Fruit fly (Drosophila melanogaster) whole organism, wandering third instar larva: Measurements from ENCODE around the gene pasha.

Source experiments
- CG32264 ChIP-seq: fragments of 200-800 bp; sonication (Bioruptor generic); optimal IDR thresholded peaks from 2 replicates; lab custom pipeline; 2016; ENCODE audit warnings: missing biosample characterization, missing genetic modification characterization
- CG9705 ChIP-seq: fragments of 200-800 bp; sonication (Bioruptor generic); optimal IDR thresholded peaks from 2 replicates; lab custom pipeline; 2018; ENCODE audit warnings: missing biosample characterization, mild to moderate bottlenecking, missing genetic modification characterization
- Dif ChIP-seq: fragments of 200-275, 200-300 bp; sonication (Bioruptor generic); optimal IDR thresholded peaks from 2 replicates; lab custom pipeline; 2018; ENCODE audit warnings: missing biosample characterization, missing genetic modification characterization; ENCODE audit not compliant: partially characterized antibody
- HLH106 ChIP-seq: fragments of 200-800 bp; optimal IDR thresholded peaks from 3 replicates; lab custom pipeline; 2019; ENCODE audit warnings: missing biosample characterization, mild to moderate bottlenecking, missing genetic modification characterization, moderate library complexity
- Hnf4 ChIP-seq: fragments of 200-800 bp; sonication (Bioruptor generic); optimal IDR thresholded peaks from 2 replicates; lab custom pipeline; 2016; ENCODE audit warnings: missing biosample characterization, mild to moderate bottlenecking, missing genetic modification characterization
- Hr78 ChIP-seq: fragments of >200 bp; optimal IDR thresholded peaks from 2 replicates; lab custom pipeline; 2017; ENCODE audit warnings: missing biosample characterization, missing genetic modification characterization
- Jra ChIP-seq: sonication (Bioruptor generic); optimal IDR thresholded peaks from 2 replicates; lab custom pipeline; 2016; ENCODE audit warnings: missing biosample characterization, missing genetic modification characterization
- Mio ChIP-seq: sonication (Bioruptor generic); optimal IDR thresholded peaks from 2 replicates; lab custom pipeline; 2016; ENCODE audit warnings: missing biosample characterization, missing genetic modification characterization
- Myc ChIP-seq: fragments of >200 bp; optimal IDR thresholded peaks from 2 replicates; lab custom pipeline; 2017
- N ChIP-seq: fragments of >200 bp; optimal IDR thresholded peaks from 2 replicates; lab custom pipeline; 2018; ENCODE audit warnings: missing biosample characterization, missing external identifiers, missing genetic modification characterization
- OdsH ChIP-seq: fragments of 200-800 bp; sonication (Bioruptor generic); optimal IDR thresholded peaks from 2 replicates; lab custom pipeline; 2016; ENCODE audit warnings: missing biosample characterization, mild to moderate bottlenecking, missing genetic modification characterization
- Vsx2 ChIP-seq: fragments of 200-300, 225-300 bp; sonication (Bioruptor generic); optimal IDR thresholded peaks from 2 replicates; lab custom pipeline; 2018; ENCODE audit warnings: missing biosample characterization, missing genetic modification characterization; ENCODE audit not compliant: partially characterized antibody
- br ChIP-seq: fragments of 200-800 bp; sonication (Bioruptor generic); optimal IDR thresholded peaks from 2 replicates; lab custom pipeline; 2016; ENCODE audit warnings: missing biosample characterization, missing genetic modification characterization
- brk ChIP-seq: fragments of 200-800 bp; sonication (Bioruptor generic); optimal IDR thresholded peaks from 2 replicates; lab custom pipeline; 2016; ENCODE audit warnings: missing biosample characterization, mild to moderate bottlenecking, missing genetic modification characterization
- dl ChIP-seq, 2 experiments: fragments of 175-275, 200-275 bp in 1 of 2; fragments of 200-275 bp in 1 of 2; sonication (Bioruptor generic); optimal IDR thresholded peaks; lab custom pipeline; 2018; ENCODE audit warnings: mild to moderate bottlenecking in 2 of 2, missing biosample characterization in 2 of 2, missing genetic modification characterization in 2 of 2, moderate library complexity in 2 of 2; ENCODE audit not compliant: partially characterized antibody in 2 of 2, insufficient read depth in 1 of 2
- dmrt93B ChIP-seq: fragments of 200-800 bp; sonication (Bioruptor generic); optimal IDR thresholded peaks from 2 replicates; lab custom pipeline; 2018; ENCODE audit warnings: missing biosample characterization, mild to moderate bottlenecking, missing genetic modification characterization
- ey ChIP-seq: fragments of 200-800 bp; sonication (Bioruptor generic); optimal IDR thresholded peaks from 2 replicates; lab custom pipeline; 2016; ENCODE audit warnings: missing biosample characterization, missing genetic modification characterization
- foxo ChIP-seq, 2 experiments: fragments of 200-800 bp; sonication (Bioruptor generic); optimal IDR thresholded peaks; 2 replicates in 1 of 2; 3 replicates in 1 of 2; lab custom pipeline; 2016 to 2017; ENCODE audit warnings: missing biosample characterization in 2 of 2, missing genetic modification characterization in 2 of 2
- fru ChIP-seq: fragments of 200-800 bp; sonication (Bioruptor generic); optimal IDR thresholded peaks from 3 replicates; lab custom pipeline; 2016; ENCODE audit warnings: missing biosample characterization, mild to moderate bottlenecking, missing genetic modification characterization
- h ChIP-seq: fragments of 200-800 bp; sonication (Bioruptor generic); optimal IDR thresholded peaks from 3 replicates; lab custom pipeline; 2016; ENCODE audit warnings: missing biosample characterization, mild to moderate bottlenecking, missing genetic modification characterization
- jim ChIP-seq: fragments of 175-275, 200-325 bp; sonication (Bioruptor generic); optimal IDR thresholded peaks from 2 replicates; lab custom pipeline; 2016; ENCODE audit warnings: missing biosample characterization, mild to moderate bottlenecking, missing genetic modification characterization
- rgr ChIP-seq: fragments of 200-800 bp; sonication (Bioruptor generic); optimal IDR thresholded peaks from 3 replicates; lab custom pipeline; 2016; ENCODE audit warnings: missing biosample characterization, mild to moderate bottlenecking, missing genetic modification characterization
- sage ChIP-seq: fragments of 200-800 bp; sonication (Bioruptor generic); optimal IDR thresholded peaks from 2 replicates; lab custom pipeline; 2016; ENCODE audit warnings: missing biosample characterization, mild to moderate bottlenecking, missing genetic modification characterization
- sv ChIP-seq: fragments of 200-800 bp; sonication (Bioruptor generic); optimal IDR thresholded peaks from 3 replicates; lab custom pipeline; 2016; ENCODE audit warnings: missing biosample characterization, missing genetic modification characterization
- usp ChIP-seq: fragments of >200 bp; optimal IDR thresholded peaks from 2 replicates; lab custom pipeline; 2017; ENCODE audit warnings: missing biosample characterization, missing genetic modification characterization
- woc ChIP-seq: sonication (Bioruptor generic); optimal IDR thresholded peaks from 2 replicates; lab custom pipeline; 2016; ENCODE audit warnings: missing biosample characterization, mild to moderate bottlenecking, missing genetic modification characterization

pasha gene

DNA sequence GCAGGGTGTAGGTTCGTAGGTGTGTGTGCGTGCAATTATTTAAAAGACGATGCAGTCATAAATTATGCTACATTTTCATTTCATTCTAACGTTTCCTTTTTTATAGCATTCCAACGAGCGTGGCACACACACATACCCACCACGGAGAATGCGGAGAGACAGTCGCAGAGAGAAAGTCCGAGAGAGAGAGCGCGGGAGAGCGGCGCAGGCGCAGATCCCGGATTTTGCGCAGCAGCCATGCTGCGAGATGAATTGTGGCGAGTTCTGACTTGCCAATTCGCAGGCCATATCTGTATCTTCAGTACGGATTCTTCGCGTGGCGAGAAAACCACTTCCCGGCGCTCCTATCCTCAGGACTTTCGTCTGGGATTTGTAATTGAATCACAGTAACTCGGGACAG lies 4.0 kb downstream of the pasha start, which contains the start of gene kek6:
Gene kek6 (plus strand): TSS at position 323 of the 400 bp plus-strand sequence.
- TF ChIP-seq Hr78 (GFP tag; lab: Kevin White, UChicago) (no peak), dl (GFP tag; optimal IDR thresholded peaks at IDR 0.05; lab: Kevin White, UChicago; ENCODE audit: insufficient read depth in 1 of 2, partially characterized antibody in 2 of 2) (no peak), Mio (GFP tag; lab: Kevin White, UChicago) (no peak), Dif (GFP tag; lab: Kevin White, UChicago) (peak; percentile 23), fru (GFP tag; lab: Kevin White, UChicago) (no peak)

DNA sequence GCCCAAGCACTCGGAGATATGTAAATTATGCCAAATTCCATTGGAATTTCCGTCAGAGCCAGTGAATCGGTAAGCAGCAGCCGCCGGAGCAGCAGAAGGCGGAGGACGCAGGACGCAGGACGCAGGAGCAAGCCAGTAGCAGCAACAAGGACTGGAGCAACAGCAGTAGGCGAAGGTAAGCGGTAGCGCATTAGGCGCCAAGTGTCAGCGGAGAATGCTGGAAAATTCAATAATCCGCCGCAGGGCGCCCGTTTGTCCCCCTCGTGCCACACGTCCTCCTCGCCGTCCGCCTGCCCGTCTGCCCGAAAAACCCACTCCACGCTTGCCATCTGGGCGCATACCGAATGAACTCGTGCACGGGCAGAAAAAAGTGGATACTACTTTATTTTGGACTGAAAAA lies 4.9 kb downstream of the pasha start:
- TF ChIP-seq OdsH (GFP tag; lab: Kevin White, UChicago) (no peak), sage (no peak), br (GFP tag; lab: Kevin White, UChicago) (no peak), CG32264 (GFP tag; lab: Kevin White, UChicago) (no peak), CG9705 (GFP tag; lab: Kevin White, UChicago) (no peak), Myc (lab: Kevin White, UChicago) (no peak), Vsx2 (GFP tag; lab: Kevin White, UChicago) (no peak), dl (GFP tag; optimal IDR thresholded peaks at IDR 0.05; lab: Kevin White, UChicago; ENCODE audit: insufficient read depth in 1 of 2, partially characterized antibody in 2 of 2) (no peak), Hnf4 (GFP tag; lab: Kevin White, UChicago) (no peak)
- TF ChIP-seq, all 38 proteins: peak for 0

DNA sequence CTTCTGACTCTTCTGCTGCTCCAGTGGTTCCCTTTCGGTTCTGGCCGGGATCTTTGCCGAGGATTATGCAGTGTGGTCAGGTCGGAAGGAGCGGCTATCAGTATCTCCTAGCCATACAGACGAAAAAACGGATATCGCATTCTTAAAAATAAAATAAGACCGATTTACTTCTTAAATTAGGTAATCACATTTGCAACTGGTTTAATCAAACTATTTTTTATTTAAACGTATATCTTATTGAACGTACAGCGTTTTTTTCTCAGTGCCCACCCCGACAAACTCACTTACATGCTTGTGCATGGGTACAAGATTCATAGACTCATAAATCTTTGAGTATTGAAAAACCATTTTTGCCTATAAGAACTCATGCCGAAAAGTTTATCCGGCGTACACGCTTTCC lies 8.5 kb downstream of the pasha start:
- TF ChIP-seq dmrt93B (GFP tag; lab: Kevin White, UChicago) = no peak
- no peak for TF ChIP-seq jim
- TF ChIP-seq sv = no peak
- no peak for TF ChIP-seq Jra (GFP tag; lab: Kevin White, UChicago)
- no peak for TF ChIP-seq ey
- TF ChIP-seq N (GFP tag; lab: Kevin White, UChicago) = no peak
- TF ChIP-seq foxo (GFP tag; optimal IDR thresholded peaks at IDR 0.05; lab: Kevin White, UChicago) = no peak
- no peak for TF ChIP-seq brk (GFP tag; lab: Kevin White, UChicago)

DNA sequence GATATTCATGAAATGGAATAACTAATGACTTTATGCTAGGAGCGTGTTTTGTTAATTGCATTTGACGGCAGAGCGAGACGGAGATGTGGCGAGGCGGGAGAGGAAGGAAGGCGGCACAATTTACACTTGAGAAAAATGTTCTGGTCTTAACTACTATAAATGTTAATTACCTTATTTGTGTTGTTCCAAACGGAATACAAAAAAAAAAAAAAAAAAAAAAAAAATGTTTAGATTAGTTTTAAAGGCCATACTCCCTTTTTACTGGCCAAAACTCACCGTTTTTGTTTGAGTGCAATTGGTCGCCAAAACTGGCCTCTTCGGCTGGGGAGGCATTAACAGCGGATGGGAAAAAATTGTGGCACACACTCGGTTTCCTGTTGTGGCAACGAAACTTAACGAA lies 9.4 kb downstream of the pasha start:
- peak in 1 of 2 experiments; percentile 25 for TF ChIP-seq foxo (GFP tag; optimal IDR thresholded peaks at IDR 0.05; lab: Kevin White, UChicago)
- no peak for TF ChIP-seq HLH106

DNA sequence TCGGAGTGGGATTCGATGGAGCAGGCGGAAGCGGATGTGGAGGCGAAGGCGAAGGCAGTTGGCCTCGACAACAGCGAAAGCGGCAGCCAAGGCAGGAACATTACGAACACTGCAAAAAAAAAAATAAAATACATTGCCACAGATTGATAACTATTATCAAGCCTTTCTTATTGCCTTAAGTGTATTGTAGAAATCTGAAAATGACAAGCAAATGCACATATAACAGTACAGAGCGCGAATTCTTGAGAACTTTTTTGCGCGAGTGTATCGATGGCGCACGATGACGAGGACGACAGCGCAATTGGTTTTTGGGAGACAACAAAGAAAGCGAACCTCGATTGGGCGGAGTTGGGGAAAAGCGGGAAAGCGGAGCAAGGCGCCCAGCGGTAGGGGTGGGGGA lies 12.6 kb downstream of the pasha start:
- TF ChIP-seq Vsx2 (GFP tag; lab: Kevin White, UChicago) = no peak

DNA sequence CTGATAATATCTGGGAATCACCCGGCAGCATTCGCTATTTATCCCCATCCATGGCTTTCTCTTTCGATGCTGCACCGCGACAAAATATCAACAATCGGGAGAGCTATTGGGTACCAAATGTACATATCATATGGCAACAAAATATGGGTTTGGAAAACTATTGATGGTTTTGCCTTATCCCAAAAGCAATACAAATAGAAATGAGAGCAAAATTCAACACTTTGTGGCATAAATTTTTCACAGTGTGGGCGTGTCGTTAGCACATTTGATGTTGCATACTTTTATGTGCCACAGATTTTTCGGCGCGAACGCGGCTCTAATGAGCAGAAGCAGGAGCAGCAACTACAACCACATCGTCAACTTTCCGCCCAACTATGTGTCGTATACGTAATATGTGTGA lies 14.5 kb downstream of the pasha start:
- no peak for TF ChIP-seq Jra (GFP tag; lab: Kevin White, UChicago)
- TF ChIP-seq h = no peak
- TF ChIP-seq CG32264 (GFP tag; lab: Kevin White, UChicago) = no peak
- no peak for TF ChIP-seq Hnf4 (GFP tag; lab: Kevin White, UChicago)
- TF ChIP-seq dmrt93B (GFP tag; lab: Kevin White, UChicago) = no peak
- no peak for TF ChIP-seq fru (GFP tag; lab: Kevin White, UChicago)
- TF ChIP-seq N (GFP tag; lab: Kevin White, UChicago) = no peak

DNA sequence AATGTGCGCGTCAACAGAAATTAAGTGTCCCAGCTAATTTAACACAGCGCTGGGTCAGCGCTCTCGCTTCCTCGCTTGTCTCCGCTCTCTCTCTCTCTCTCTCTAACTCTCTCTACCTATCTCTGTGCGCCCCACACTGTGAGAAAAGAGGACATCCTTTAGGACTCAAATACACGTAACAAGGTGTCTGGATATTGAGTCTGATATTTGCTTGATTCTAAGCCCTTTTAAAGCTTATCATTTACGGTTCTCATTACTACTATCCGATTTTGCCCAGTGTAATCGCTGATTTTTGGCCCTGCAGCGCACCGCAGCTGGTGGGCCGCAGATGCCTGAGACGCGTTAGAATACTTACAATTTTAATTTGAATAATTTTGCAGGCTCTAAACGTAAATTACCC lies 18.7 kb downstream of the pasha start:
- TF ChIP-seq rgr (GFP tag; lab: Kevin White, UChicago) = peak; percentile 5
- no peak for TF ChIP-seq woc (GFP tag; lab: Kevin White, UChicago)

DNA sequence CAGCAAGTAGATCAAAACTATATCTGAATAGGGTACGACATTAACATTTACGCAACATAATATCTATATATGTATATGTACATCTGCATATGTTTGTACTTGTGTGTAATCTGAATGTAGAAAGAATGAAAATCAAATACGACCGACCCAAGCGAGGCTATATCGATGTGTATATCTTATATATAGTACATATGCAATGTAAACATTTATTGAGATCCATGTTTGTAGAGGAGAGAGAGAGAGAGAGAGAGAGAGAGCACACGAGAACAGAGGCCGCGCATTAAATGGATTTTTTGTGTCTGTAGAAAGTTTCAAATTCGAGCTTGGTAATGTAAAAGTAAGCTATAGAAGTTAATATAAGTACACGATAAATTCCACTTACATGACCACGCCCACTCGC lies 45.0 kb downstream of the pasha start:
- TF ChIP-seq usp (no peak), h (peak; percentile 11)
